Fruit fly (Drosophila melanogaster) whole organism, embryonic: ENCODE results near the gene CG1440.

Experiments used
- Abd-B ChIP-seq: fragments of 200-800 bp; sonication (Bioruptor generic); optimal IDR thresholded peaks from 2 replicates; lab custom pipeline; 2018; ENCODE audit warnings: missing biosample characterization, mild to moderate bottlenecking, missing genetic modification characterization, moderate library complexity
- oc ChIP-seq: fragments of 200-800 bp; sonication (Bioruptor generic); optimal IDR thresholded peaks from 2 replicates; lab custom pipeline; 2018; ENCODE audit warnings: missing biosample characterization, mild to moderate bottlenecking, missing genetic modification characterization, moderate library complexity
- sens ChIP-seq: fragments of 200-800 bp; sonication (Bioruptor generic); peaks from one replicate; lab custom pipeline; 2016; ENCODE audit warnings: missing biosample characterization, missing genetic modification characterization
- sr ChIP-seq: fragments of 200-800 bp; sonication (Bioruptor generic); IDR thresholded peaks from 3 replicates; pipeline ENCODE4 v1.3.6; 2022; ENCODE audit warnings: missing biosample characterization, missing genetic modification characterization

- TF ChIP-seq sr (GFP tag; lab: Robert Waterston, UW) (0 out of 3 replicates have a peak, but pooled peaks have one; percentile 34), Abd-B (GFP tag; lab: Kevin White, UChicago) (no peak), sens (peak; percentile 53), oc (tag; lab: Kevin White, UChicago) (peak; percentile 23)
Measured at dm6 chrX:8411532-8411960, 25.3 kb upstream of the CG1440 start, which contains the start of gene lawc.
